Fruit fly (Drosophila melanogaster) S2 (cell line): Measurements from ENCODE around the gene nAChRalpha3.

Source experiments
- CG8478 ChIP-seq: fragments of >200 bp; optimal IDR thresholded peaks from 2 replicates; lab custom pipeline; 2018
- CTCF ChIP-seq, 2 experiments: fragments of >200 bp; optimal IDR thresholded peaks; 2 replicates each; lab custom pipeline; 2018

dm6 chrX:8399019-8399623 is 32.2 kb upstream of the nAChRalpha3 start:
- TF ChIP-seq CTCF (optimal IDR thresholded peaks at IDR 0.05; lab: Kevin White, UChicago) (no peak), CG8478 (no peak)
